Fruit fly (Drosophila melanogaster) S2 (cell line): Measurements from ENCODE around the gene CG10674.

Experiments
- CG8478 ChIP-seq: fragments of >200 bp; optimal IDR thresholded peaks from 2 replicates; lab custom pipeline; 2018
- CTCF ChIP-seq, 2 experiments: fragments of >200 bp; optimal IDR thresholded peaks; 2 replicates each; lab custom pipeline; 2018

dm6 chr3L:5176789-5177188 is 40.7 kb upstream of the CG10674 start:
- TF ChIP-seq CTCF (optimal IDR thresholded peaks at IDR 0.05; lab: Kevin White, UChicago) (no peak), CG8478 (no peak)
